Worm (Caenorhabditis elegans): Measurements from ENCODE around the gene str-16.

str-16 gene

ce11 chrV:3275033-3275432 is 38.4 kb downstream of the str-16 start, which contains the start of gene T28A11.3:
TSS of gene T28A11.3 (plus strand) at chrV:3275333.
- TF ChIP-seq daf-16 (GFP tag; optimal IDR thresholded peaks at IDR 0.05) (peak in 1 of 2 experiments; percentile 32), daf-16 (tag; optimal IDR thresholded peaks at IDR 0.05) (no peak), dmd-9 (GFP tag; IDR thresholded peaks at IDR 0.05) (no peak)

- TF ChIP-seq ceh-20 (GFP tag; IDR thresholded peaks at IDR 0.05) (0 out of 2 replicates have a peak, but pooled peaks have one; percentile 26), zag-1 (tag; optimal IDR thresholded peaks at IDR 0.05) (no peak), ces-1 (GFP tag; optimal IDR thresholded peaks at IDR 0.05) (no peak), spr-3 (GFP tag; optimal IDR thresholded peaks at IDR 0.05) (no peak), skn-1 (tag; optimal IDR thresholded peaks at IDR 0.05) (no peak), unc-39 (tag; optimal IDR thresholded peaks at IDR 0.05) (no peak), spr-1 (tag; optimal IDR thresholded peaks at IDR 0.05) (no peak), nhr-10 (tag; optimal IDR thresholded peaks at IDR 0.05) (no peak), hlh-11 (tag; optimal IDR thresholded peaks at IDR 0.05) (peak; percentile 70), daf-8 (GFP tag; IDR thresholded peaks at IDR 0.05) (no peak), dmd-6 (GFP tag; IDR thresholded peaks at IDR 0.05) (peak; percentile 56), nhr-76 (tag; optimal IDR thresholded peaks at IDR 0.05) (no peak), unc-62 (GFP tag; optimal IDR thresholded peaks at IDR 0.05 in 1 of 2) (peak in 1 of 2 experiments; percentile 80), unc-62 (tag; optimal IDR thresholded peaks at IDR 0.05) (no peak), zfp-3 (GFP tag; conservative IDR thresholded peaks at IDR 0.05) (no peak), egl-43 (GFP tag; IDR thresholded peaks at IDR 0.05) (no peak), mxl-3 (GFP tag; optimal IDR thresholded peaks at IDR 0.05) (peak; percentile 49), mep-1 (tag; optimal IDR thresholded peaks at IDR 0.05) (no peak), daf-16 (GFP tag; optimal IDR thresholded peaks at IDR 0.05) (peak in 1 of 2 experiments; percentile 90), daf-16 (tag; optimal IDR thresholded peaks at IDR 0.05) (no peak), aha-1 (tag) (no peak), snpc-4 (tag; optimal IDR thresholded peaks at IDR 0.05) (no peak), saeg-2 (GFP tag; IDR thresholded peaks at IDR 0.05) (no peak), nhr-77 (tag; optimal IDR thresholded peaks at IDR 0.05) (no peak), ZK337.2 (GFP tag; IDR thresholded peaks at IDR 0.05) (no peak), nhr-28 (tag; optimal IDR thresholded peaks at IDR 0.05) (no peak), ceh-32 (tag; optimal IDR thresholded peaks at IDR 0.05; ENCODE audit: poor library complexity) (no peak), lin-29 (GFP tag; IDR thresholded peaks at IDR 0.05) (no peak), hlh-30 (tag; optimal IDR thresholded peaks at IDR 0.05; ENCODE audit: insufficient read depth) (peak; percentile 16), zip-2 (tag; optimal IDR thresholded peaks at IDR 0.05) (no peak), rbr-2 (tag; optimal IDR thresholded peaks at IDR 0.05) (no peak), lin-15B (tag; optimal IDR thresholded peaks at IDR 0.05) (no peak), Y48G9A.11 (GFP tag; IDR thresholded peaks at IDR 0.05) (no peak), ctbp-1 (GFP tag; IDR thresholded peaks at IDR 0.05) (no peak), nhr-48 (tag; optimal IDR thresholded peaks at IDR 0.05) (no peak), tra-1 (GFP tag; IDR thresholded peaks at IDR 0.05) (no peak), nhr-11 (tag; optimal IDR thresholded peaks at IDR 0.05) (peak; percentile 15)
These were observed 39.5 kb downstream of the str-16 start for ce11 chrV:3276184-3276583.

ce11 chrV:3278101-3278639 is 41.5 kb downstream of the str-16 start, which contains the start of gene fbxa-64:
TSS of gene fbxa-64 (minus strand) at chrV:3278151.
- TF ChIP-seq duxl-1 (tag; optimal IDR thresholded peaks at IDR 0.05; ENCODE audit: poor library complexity) (no peak), spr-1 (tag; optimal IDR thresholded peaks at IDR 0.05) (no peak), aly-2 (tag; optimal IDR thresholded peaks at IDR 0.05) (no peak), dve-1 (tag; optimal IDR thresholded peaks at IDR 0.05; ENCODE audit: insufficient read depth) (no peak), daf-16 (GFP tag; optimal IDR thresholded peaks at IDR 0.05) (no peak), daf-16 (tag; optimal IDR thresholded peaks at IDR 0.05) (no peak), snpc-4 (tag; optimal IDR thresholded peaks at IDR 0.05) (no peak), mes-2 (tag; optimal IDR thresholded peaks at IDR 0.05; ENCODE audit: poor library complexity, severe bottlenecking) (peak; percentile 50), spr-3 (GFP tag; optimal IDR thresholded peaks at IDR 0.05) (no peak), mdl-1 (tag; optimal IDR thresholded peaks at IDR 0.05) (no peak), lin-39 (tag; optimal IDR thresholded peaks at IDR 0.05) (no peak), cey-2 (tag; optimal IDR thresholded peaks at IDR 0.05; ENCODE audit: borderline replicate concordance, insufficient read depth) (no peak), zag-1 (tag; optimal IDR thresholded peaks at IDR 0.05) (no peak), lin-1 (GFP tag; IDR thresholded peaks at IDR 0.05) (no peak), dpl-1 (GFP tag; optimal IDR thresholded peaks at IDR 0.05) (peak; percentile 7), Y5F2A.4 (GFP tag; optimal IDR thresholded peaks at IDR 0.05) (no peak), set-16 (GFP tag; IDR thresholded peaks at IDR 0.05) (no peak), snpc-1.2 (GFP tag; IDR thresholded peaks at IDR 0.05) (no peak)

All from whole organism, L4 larva.